Worm (Caenorhabditis elegans): ENCODE data around the gene fbxb-14.
"Not testable (repeated sequence)": the region's sequence is repeated elsewhere in the genome, so short reads cannot be mapped to it uniquely, and the experiment has no call there.

The fbxb-14 gene

DNA sequence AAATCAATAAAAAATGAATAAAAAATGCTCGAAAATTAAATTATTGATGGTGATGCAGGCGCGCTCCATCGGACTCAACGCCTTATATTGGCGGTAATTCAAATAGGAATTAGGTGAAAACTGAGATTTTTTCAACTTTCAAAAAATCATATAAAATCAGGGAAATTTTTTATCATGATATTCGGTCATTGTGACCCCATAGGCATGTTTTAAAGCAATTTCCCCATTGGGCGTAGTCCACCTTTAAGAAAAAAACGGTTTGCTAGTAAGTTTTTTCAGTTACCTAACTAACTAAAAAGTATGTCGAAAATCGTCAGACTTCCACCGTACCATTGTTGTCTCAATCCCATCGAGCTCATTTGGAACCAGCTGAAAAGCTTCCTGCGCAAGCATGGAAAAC lies 10.7 kb upstream of the fbxb-14 start, which contains the start of gene W08F4.1:
Gene W08F4.1 (plus strand): TSS at position 301 of the 400 bp plus-strand sequence.
- TF ChIP-seq unc-55 (GFP tag; optimal IDR thresholded peaks at IDR 0.05); nhr-77 (tag; optimal IDR thresholded peaks at IDR 0.05); ceh-16 (tag; optimal IDR thresholded peaks at IDR 0.05): not testable (repeated sequence)

DNA sequence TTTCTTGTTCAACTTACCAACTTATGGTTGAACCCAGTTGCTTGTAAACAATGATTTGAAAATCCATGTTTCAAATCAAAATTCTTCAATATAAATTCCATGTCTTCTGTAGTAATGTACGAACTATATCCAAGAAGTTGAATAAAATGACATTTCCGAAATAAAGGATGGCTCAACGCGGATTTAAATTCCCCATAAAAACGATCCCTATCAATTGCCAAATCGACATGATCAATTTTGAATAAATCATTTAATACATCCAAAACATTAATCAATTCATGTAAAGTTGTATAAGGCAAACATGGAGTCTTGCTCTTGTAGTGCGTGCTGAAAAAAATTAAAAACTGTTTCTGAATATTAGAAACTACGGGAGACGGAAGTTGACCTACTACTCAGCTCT lies 8.6 kb upstream of the fbxb-14 start, which contains the start of gene W08F4.10:
Gene W08F4.10 (minus strand): TSS at position 101 of the 400 bp plus-strand sequence.
- no peak for TF ChIP-seq unc-55 (GFP tag; optimal IDR thresholded peaks at IDR 0.05)
- TF ChIP-seq nhr-129 (tag; optimal IDR thresholded peaks at IDR 0.05): no peak
- no peak for TF ChIP-seq nhr-237 (tag; optimal IDR thresholded peaks at IDR 0.05)
- no peak for TF ChIP-seq nhr-10 (tag; optimal IDR thresholded peaks at IDR 0.05)
- TF ChIP-seq R02D3.7 (tag; optimal IDR thresholded peaks at IDR 0.05): no peak
- TF ChIP-seq nhr-23 (tag; optimal IDR thresholded peaks at IDR 0.05): no peak
- TF ChIP-seq nhr-77 (tag; optimal IDR thresholded peaks at IDR 0.05): no peak
- no peak for TF ChIP-seq crh-2 (tag; optimal IDR thresholded peaks at IDR 0.05)
- TF ChIP-seq sma-3 (GFP tag; optimal IDR thresholded peaks at IDR 0.05): no peak
- no peak for TF ChIP-seq dmd-4 (tag; optimal IDR thresholded peaks at IDR 0.05)
- TF ChIP-seq zag-1 (tag; optimal IDR thresholded peaks at IDR 0.05): no peak
- no peak for TF ChIP-seq peb-1 (tag; optimal IDR thresholded peaks at IDR 0.05)
- no peak for TF ChIP-seq ztf-1 (GFP tag; conservative IDR thresholded peaks at IDR 0.05)

DNA sequence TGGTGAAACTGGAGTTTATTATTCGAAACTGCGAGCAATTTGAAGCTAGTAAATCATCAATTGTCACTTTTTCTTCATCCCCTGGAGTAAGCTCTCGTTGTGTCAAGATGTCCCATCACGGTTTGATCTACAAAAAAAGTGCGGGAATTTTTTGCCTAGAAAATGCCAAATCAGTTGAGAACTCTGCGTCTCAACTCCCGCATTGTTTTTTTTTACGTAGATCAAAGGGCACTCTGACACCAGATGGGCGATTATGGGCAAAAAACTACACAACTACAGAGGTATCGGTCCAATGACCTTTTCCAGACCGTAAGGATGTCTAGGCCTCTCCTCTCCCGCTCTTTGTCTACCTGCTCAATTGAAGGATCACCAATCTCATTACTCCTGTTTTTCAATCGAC lies 5.0 kb upstream of the fbxb-14 start, which contains the start of gene fbxb-34:
Gene fbxb-34 (plus strand): TSS at position 301 of the 400 bp plus-strand sequence.
- no peak for TF ChIP-seq lin-11 (tag; optimal IDR thresholded peaks at IDR 0.05)
- TF ChIP-seq lsy-2 (tag; optimal IDR thresholded peaks at IDR 0.05): no peak
- no peak for TF ChIP-seq nhr-10 (tag; optimal IDR thresholded peaks at IDR 0.05)
- no peak for TF ChIP-seq nhr-237 (tag; optimal IDR thresholded peaks at IDR 0.05)
- TF ChIP-seq dmd-4 (tag; optimal IDR thresholded peaks at IDR 0.05): no peak
- no peak for TF ChIP-seq nhr-12 (tag; optimal IDR thresholded peaks at IDR 0.05)
- TF ChIP-seq ztf-4 (tag; optimal IDR thresholded peaks at IDR 0.05): no peak
- TF ChIP-seq ama-1 (optimal IDR thresholded peaks at IDR 0.05): no peak
- no peak for TF ChIP-seq ztf-1 (GFP tag; conservative IDR thresholded peaks at IDR 0.05)
- TF ChIP-seq lin-39 (tag; optimal IDR thresholded peaks at IDR 0.05): no peak
- no peak for TF ChIP-seq C34F6.9 (tag; optimal IDR thresholded peaks at IDR 0.05)
- TF ChIP-seq sma-3 (GFP tag; optimal IDR thresholded peaks at IDR 0.05): no peak
- no peak for TF ChIP-seq fos-1 (tag; optimal IDR thresholded peaks at IDR 0.05)

DNA sequence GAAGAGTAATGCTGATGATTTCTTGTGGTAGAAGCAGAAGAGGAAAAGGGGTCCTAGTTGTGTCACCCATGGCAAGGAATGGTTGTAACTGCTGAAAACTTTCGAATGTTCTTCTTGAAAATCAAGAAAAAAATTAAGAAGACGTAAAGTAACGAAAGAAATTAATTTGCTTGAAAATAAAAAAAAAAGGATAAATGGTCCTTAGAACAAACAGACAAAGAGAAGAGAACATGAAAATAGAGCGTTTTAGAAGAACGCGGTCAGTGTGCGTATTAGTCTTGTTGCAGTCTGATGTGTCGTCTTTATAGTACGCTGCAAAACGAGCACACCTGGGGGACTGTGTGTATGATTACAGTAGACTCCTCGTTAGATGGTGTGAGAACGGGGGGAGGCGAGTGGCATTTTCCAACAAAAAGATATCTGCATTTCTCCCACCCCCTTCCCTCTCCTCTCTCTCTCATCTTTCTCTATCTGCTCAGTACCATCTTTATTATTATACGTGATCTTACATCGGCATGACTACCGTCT lies 1.8 kb upstream of the fbxb-14 start, which contains the start of the genes W08F4.12 and W08F4.13:
Gene W08F4.12 (minus strand): TSS at position 101 of the 528 bp plus-strand sequence.
Gene W08F4.13 (plus strand): TSS at position 478 of the 528 bp plus-strand sequence.
- TF ChIP-seq sma-3 (GFP tag; optimal IDR thresholded peaks at IDR 0.05) (no peak), sem-4 (tag; optimal IDR thresholded peaks at IDR 0.05) (no peak), zag-1 (tag; optimal IDR thresholded peaks at IDR 0.05) (no peak), lin-11 (tag; optimal IDR thresholded peaks at IDR 0.05) (no peak), sma-9 (GFP tag; optimal IDR thresholded peaks at IDR 0.05) (no peak), sma-9 (tag; optimal IDR thresholded peaks at IDR 0.05) (no peak), F13H6.1 (tag; optimal IDR thresholded peaks at IDR 0.05) (no peak), nhr-237 (tag; optimal IDR thresholded peaks at IDR 0.05) (no peak), ZK546.5 (tag; optimal IDR thresholded peaks at IDR 0.05) (no peak), ztf-11 (tag; optimal IDR thresholded peaks at IDR 0.05) (no peak), elt-1 (tag; optimal IDR thresholded peaks at IDR 0.05) (no peak), peb-1 (tag; optimal IDR thresholded peaks at IDR 0.05) (no peak), aly-2 (tag; optimal IDR thresholded peaks at IDR 0.05) (no peak), skn-1 (tag; optimal IDR thresholded peaks at IDR 0.05) (no peak), Y55F3AM.14 (GFP tag; optimal IDR thresholded peaks at IDR 0.05) (no peak), nhr-23 (tag; optimal IDR thresholded peaks at IDR 0.05) (no peak), unc-62 (GFP tag; optimal IDR thresholded peaks at IDR 0.05) (no peak)

DNA sequence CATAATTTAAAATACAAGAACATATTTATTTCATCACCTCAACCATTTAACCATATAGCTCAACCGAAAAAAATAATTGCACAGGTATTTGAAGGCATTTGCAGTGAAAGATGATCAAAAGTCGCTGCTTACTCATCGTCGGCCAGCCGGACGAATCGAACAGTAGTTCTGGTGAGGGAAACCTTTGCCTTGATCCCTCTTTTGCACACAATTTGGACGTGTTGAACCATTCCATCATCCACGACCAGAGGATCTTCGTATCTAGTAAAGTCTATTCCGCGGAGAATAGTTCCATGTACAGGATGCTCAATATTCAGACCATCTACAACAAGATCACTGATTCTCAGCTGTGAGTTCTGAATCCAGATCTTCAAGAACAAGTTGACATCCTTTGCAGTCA lies 566 bp downstream of the fbxb-14 start:
- TF ChIP-seq nhr-25 (tag; optimal IDR thresholded peaks at IDR 0.05) (no peak), sem-4 (tag; optimal IDR thresholded peaks at IDR 0.05) (no peak)

Measured in whole organism, L2 larva.